Worm (Caenorhabditis elegans) whole organism, late embryonic: ENCODE results near the gene kvs-1.

Experiments used
- C08G9.2 ChIP-seq: sonication (generic microtip); optimal IDR thresholded peaks from 2 replicates; lab custom pipeline; 2016; ENCODE audit warnings: mild to moderate bottlenecking, missing genetic modification characterization, moderate library complexity, missing compliant biosample characterization
- F13H6.1 ChIP-seq: sonication (generic microtip); optimal IDR thresholded peaks from 2 replicates; lab custom pipeline; 2016; ENCODE audit warnings: missing genetic modification characterization, missing compliant biosample characterization
- ama-1 ChIP-seq: fragments of 150-350 bp; optimal IDR thresholded peaks from 2 replicates; lab custom pipeline; 2014
- ceh-14 ChIP-seq: sonication (generic microtip); optimal IDR thresholded peaks from 2 replicates; lab custom pipeline; 2016; ENCODE audit warnings: missing genotype, missing genetic modification characterization, missing compliant biosample characterization
- ceh-30 ChIP-seq: fragments of 150-350 bp; optimal IDR thresholded peaks from 2 replicates; lab custom pipeline; 2014; ENCODE audit warnings: missing biosample characterization, missing genetic modification characterization
- elt-2 ChIP-seq: sonication (generic microtip); optimal IDR thresholded peaks from 2 replicates; lab custom pipeline; 2016; ENCODE audit warnings: missing genetic modification reagents, missing genetic modification characterization, missing compliant biosample characterization
- madf-2 ChIP-seq: sonication (generic microtip); optimal IDR thresholded peaks from 2 replicates; lab custom pipeline; 2017; ENCODE audit warnings: missing genetic modification characterization, missing compliant biosample characterization
- pag-3 ChIP-seq: sonication (generic microtip); optimal IDR thresholded peaks from 2 replicates; lab custom pipeline; 2016; ENCODE audit warnings: missing compliant biosample characterization, missing genetic modification characterization, borderline replicate concordance
- pqm-1 ChIP-seq: sonication (generic microtip); optimal IDR thresholded peaks from 2 replicates; lab custom pipeline; 2016; ENCODE audit warnings: missing genetic modification characterization, missing compliant biosample characterization
- rnt-1 ChIP-seq: sonication (generic microtip); optimal IDR thresholded peaks from 2 replicates; lab custom pipeline; 2016; ENCODE audit warnings: missing genetic modification characterization, missing compliant biosample characterization

- TF ChIP-seq ceh-14 (tag; lab: Kevin White, UChicago) (no peak), rnt-1 (no peak), elt-2 (peak; percentile 18), F13H6.1 (tag; lab: Kevin White, UChicago) (no peak), madf-2 (no peak), C08G9.2 (no peak), pag-3 (tag; lab: Kevin White, UChicago) (no peak), ceh-30 (tag; lab: Kevin White, UChicago) (no peak), pqm-1 (tag; lab: Kevin White, UChicago) (no peak), ama-1 (lab: Kevin White, UChicago) (no peak)
Observed at ce11 chrX:7660919-7661557, 45.9 kb downstream of the kvs-1 start, which contains the start of gene pcca-1.
